Worm (Caenorhabditis elegans) whole organism, L4 larva: ENCODE data around the gene arp-6.

Experiments used
- D1046.2 ChIP-seq: fragments of 200-800 bp; sonication (Bioruptor generic); IDR thresholded peaks from 2 replicates; pipeline ENCODE4 v1.3.6; 2022; ENCODE audit warnings: missing genetic modification characterization, missing compliant biosample characterization
- F10B5.3 ChIP-seq: sonication (generic microtip); optimal IDR thresholded peaks from 2 replicates; lab custom pipeline; 2016; ENCODE audit warnings: mild to moderate bottlenecking, missing genetic modification characterization, missing compliant biosample characterization
- F44E2.7 ChIP-seq: fragments of 200-800 bp; sonication (Bioruptor generic); IDR thresholded peaks from 2 replicates; pipeline ENCODE4 v2.1.2; 2022; ENCODE audit warnings: missing genetic modification characterization, missing compliant biosample characterization
- R02D3.7 ChIP-seq: fragments of 150-350 bp; sonication (generic microtip); optimal IDR thresholded peaks from 3 replicates; lab custom pipeline; 2014; ENCODE audit warnings: missing biosample characterization, missing genetic modification characterization
- Y75B8A.6 ChIP-seq: fragments of 200-800 bp; sonication (Bioruptor generic); IDR thresholded peaks from 2 replicates; pipeline ENCODE4 v1.3.6; 2022; ENCODE audit warnings: missing genetic modification reagents, missing genetic modification characterization, missing compliant biosample characterization
- ZK337.2 ChIP-seq: fragments of 200-800 bp; sonication (Bioruptor generic); IDR thresholded peaks from 2 replicates; pipeline ENCODE4 v1.3.6; 2022; ENCODE audit warnings: missing genetic modification reagents, missing genetic modification characterization, missing compliant biosample characterization
- aha-1 ChIP-seq: fragments of 150-350 bp; peaks from one replicate; lab custom pipeline; 2014; ENCODE audit warnings: missing biosample characterization, missing genetic modification characterization
- attf-4 ChIP-seq: sonication (generic microtip); optimal IDR thresholded peaks from 3 replicates; lab custom pipeline; 2017; ENCODE audit warnings: missing biosample characterization, missing genetic modification characterization
- ceh-32 ChIP-seq: sonication (generic microtip); optimal IDR thresholded peaks from 2 replicates; lab custom pipeline; 2016; ENCODE audit warnings: mild to moderate bottlenecking, missing genetic modification characterization, missing compliant biosample characterization; ENCODE audit not compliant: poor library complexity
- ceh-62 ChIP-seq: sonication (generic microtip); optimal IDR thresholded peaks from 2 replicates; lab custom pipeline; 2017; ENCODE audit warnings: missing biosample characterization, missing genetic modification characterization
- ces-1 ChIP-seq: fragments of 150-350 bp; sonication (generic microtip); optimal IDR thresholded peaks from 4 replicates; lab custom pipeline; 2014; ENCODE audit warnings: missing biosample characterization, missing genetic modification reagents, missing genetic modification characterization
- cey-2 ChIP-seq: sonication (generic microtip); optimal IDR thresholded peaks from 3 replicates; lab custom pipeline; 2017; ENCODE audit warnings: missing genetic modification characterization, mild to moderate bottlenecking, missing compliant biosample characterization, antibody characterized with exemption, borderline replicate concordance; ENCODE audit not compliant: insufficient read depth
- ctbp-1 ChIP-seq: fragments of 200-800 bp; sonication (Bioruptor generic); IDR thresholded peaks from 2 replicates; pipeline ENCODE4 v1.3.6; 2022; ENCODE audit warnings: missing genetic modification reagents, missing genetic modification characterization, missing compliant biosample characterization
- daf-19 ChIP-seq: fragments of 200-800 bp; sonication (Bioruptor generic); conservative IDR thresholded peaks from 2 replicates; pipeline ENCODE4 v1.3.6; 2022; ENCODE audit warnings: missing genetic modification characterization, missing compliant biosample characterization
- daf-8 ChIP-seq: fragments of 200-800 bp; sonication (Bioruptor generic); IDR thresholded peaks from 2 replicates; pipeline ENCODE4 v1.3.6; 2022; ENCODE audit warnings: missing genetic modification characterization, missing compliant biosample characterization
- dmd-6 ChIP-seq: fragments of 200-800 bp; sonication (Bioruptor generic); IDR thresholded peaks from 2 replicates; pipeline ENCODE4 v1.3.6; 2022; ENCODE audit warnings: missing genetic modification reagents, missing genetic modification characterization, missing compliant biosample characterization
- dmd-9 ChIP-seq: fragments of 200-800 bp; sonication (Bioruptor generic); IDR thresholded peaks from 2 replicates; pipeline ENCODE4 v1.3.6; 2022; ENCODE audit warnings: missing genetic modification reagents, missing genetic modification characterization, missing compliant biosample characterization
- dpl-1 ChIP-seq: fragments of 150-350 bp; optimal IDR thresholded peaks from 2 replicates; lab custom pipeline; 2014; ENCODE audit warnings: missing biosample characterization, missing genetic modification reagents, missing genetic modification characterization
- duxl-1 ChIP-seq: sonication (generic microtip); optimal IDR thresholded peaks from 2 replicates; lab custom pipeline; 2016; ENCODE audit warnings: mild to moderate bottlenecking, missing genetic modification characterization, moderate library complexity, missing compliant biosample characterization; ENCODE audit not compliant: poor library complexity
- hif-1 ChIP-seq, 2 experiments: sonication (generic microtip); optimal IDR thresholded peaks; 2 replicates each; lab custom pipeline; 2016 to 2017; ENCODE audit warnings: missing compliant biosample characterization in 2 of 2, missing genetic modification characterization in 2 of 2, missing genetic modification reagents in 2 of 2, missing genotype in 2 of 2, mild to moderate bottlenecking in 1 of 2
- hlh-11 ChIP-seq: fragments of 200-800 bp; sonication (Bioruptor generic); optimal IDR thresholded peaks from 2 replicates; lab custom pipeline; 2018; ENCODE audit warnings: mild to moderate bottlenecking, missing genetic modification characterization, missing compliant biosample characterization
- hmg-1.1 ChIP-seq: fragments of 200-800 bp; sonication (Bioruptor generic); IDR thresholded peaks from 2 replicates; pipeline ENCODE4 v1.3.6; 2022; ENCODE audit warnings: missing genetic modification reagents, missing genetic modification characterization, missing compliant biosample characterization
- lin-1 ChIP-seq: fragments of 200-800 bp; sonication (Bioruptor generic); IDR thresholded peaks from 2 replicates; pipeline ENCODE4 v1.3.6; 2022; ENCODE audit warnings: missing genetic modification reagents, missing genetic modification characterization, missing compliant biosample characterization
- lin-13 ChIP-seq: fragments of 150-350 bp; optimal IDR thresholded peaks from 2 replicates; lab custom pipeline; 2014; ENCODE audit warnings: missing biosample characterization, missing genetic modification reagents, missing genetic modification characterization
- lin-15B ChIP-seq: fragments of 150-350 bp; sonication (generic microtip); optimal IDR thresholded peaks from 3 replicates; lab custom pipeline; 2014; ENCODE audit warnings: missing biosample characterization, missing genetic modification characterization
- lin-29 ChIP-seq: fragments of 200-800 bp; sonication (Bioruptor generic); IDR thresholded peaks from 2 replicates; pipeline ENCODE4 v1.3.6; 2022; ENCODE audit warnings: missing genetic modification reagents, missing genetic modification characterization, missing compliant biosample characterization
- lin-38 ChIP-seq: fragments of 200-800 bp; sonication (Bioruptor generic); IDR thresholded peaks from 2 replicates; pipeline ENCODE4 v1.3.6; 2022; ENCODE audit warnings: missing genetic modification reagents, missing genetic modification characterization, missing compliant biosample characterization
- madf-9 ChIP-seq: fragments of 200-800 bp; sonication (Bioruptor generic); conservative IDR thresholded peaks from 2 replicates; pipeline ENCODE4 v1.3.6; 2022; ENCODE audit warnings: missing genetic modification reagents, missing genetic modification characterization, missing compliant biosample characterization
- mdt-29 ChIP-seq: fragments of 200-800 bp; sonication (Bioruptor generic); IDR thresholded peaks from 2 replicates; pipeline ENCODE4 v1.3.6; 2022; ENCODE audit warnings: missing genetic modification reagents, missing genetic modification characterization, missing compliant biosample characterization
- mes-2 ChIP-seq: sonication (generic microtip); optimal IDR thresholded peaks from 2 replicates; lab custom pipeline; 2016; ENCODE audit warnings: missing genotype, mild to moderate bottlenecking, missing genetic modification characterization, missing compliant biosample characterization; ENCODE audit not compliant: poor library complexity, severe bottlenecking
- mxl-2 ChIP-seq: fragments of 200-800 bp; sonication (Bioruptor generic); conservative IDR thresholded peaks from 2 replicates; pipeline ENCODE4 v1.3.6; 2022; ENCODE audit warnings: missing genetic modification reagents, missing genetic modification characterization, missing compliant biosample characterization
- mxl-3 ChIP-seq: fragments of 200-800 bp; sonication (Bioruptor generic); optimal IDR thresholded peaks from 2 replicates; lab custom pipeline; 2018; ENCODE audit warnings: mild to moderate bottlenecking, missing genetic modification characterization, missing compliant biosample characterization
- nhr-102 ChIP-seq: sonication (generic microtip); optimal IDR thresholded peaks from 2 replicates; lab custom pipeline; 2016; ENCODE audit warnings: mild to moderate bottlenecking, missing genetic modification characterization, moderate library complexity, missing compliant biosample characterization
- nhr-111 ChIP-seq: fragments of 200-800 bp; sonication (Bioruptor generic); optimal IDR thresholded peaks from 2 replicates; lab custom pipeline; 2018; ENCODE audit warnings: mild to moderate bottlenecking, missing genetic modification characterization, missing compliant biosample characterization
- nhr-28 ChIP-seq: fragments of 150-350 bp; optimal IDR thresholded peaks from 2 replicates; lab custom pipeline; 2014; ENCODE audit warnings: missing biosample characterization, missing genetic modification characterization
- nhr-41 ChIP-seq: fragments of 200-800 bp; sonication (Bioruptor generic); IDR thresholded peaks from 2 replicates; pipeline ENCODE4 v1.3.6; 2022; ENCODE audit warnings: missing genetic modification reagents, missing genetic modification characterization, missing compliant biosample characterization
- nhr-48 ChIP-seq: sonication (generic microtip); optimal IDR thresholded peaks from 2 replicates; lab custom pipeline; 2016; ENCODE audit warnings: mild to moderate bottlenecking, missing genetic modification characterization, missing compliant biosample characterization
- nhr-76 ChIP-seq: fragments of 150-350 bp; optimal IDR thresholded peaks from 2 replicates; lab custom pipeline; 2014; ENCODE audit warnings: missing biosample characterization, missing genetic modification characterization
- nhr-77 ChIP-seq: fragments of 150-350 bp; optimal IDR thresholded peaks from 2 replicates; lab custom pipeline; 2014; ENCODE audit warnings: missing biosample characterization, missing genetic modification characterization
- pqm-1 ChIP-seq: sonication (generic microtip); optimal IDR thresholded peaks from 2 replicates; lab custom pipeline; 2017; ENCODE audit warnings: missing biosample characterization, missing genetic modification characterization
- saeg-2 ChIP-seq: fragments of 200-800 bp; sonication (Bioruptor generic); IDR thresholded peaks from 2 replicates; pipeline ENCODE4 v1.3.6; 2022; ENCODE audit warnings: missing genetic modification reagents, missing genetic modification characterization, missing compliant biosample characterization
- set-16 ChIP-seq: fragments of 200-800 bp; sonication (Bioruptor generic); IDR thresholded peaks from 2 replicates; pipeline ENCODE4 v1.3.6; 2022; ENCODE audit warnings: missing genetic modification reagents, missing genetic modification characterization, missing compliant biosample characterization
- skn-1 ChIP-seq: fragments of 150-350 bp; optimal IDR thresholded peaks from 2 replicates; lab custom pipeline; 2014; ENCODE audit warnings: missing biosample characterization, missing genetic modification characterization
- snpc-4 ChIP-seq: fragments of 150-350 bp; optimal IDR thresholded peaks from 2 replicates; lab custom pipeline; 2014; ENCODE audit warnings: missing biosample characterization, missing genetic modification characterization
- spr-3 ChIP-seq: fragments of 200-800 bp; sonication (Bioruptor generic); optimal IDR thresholded peaks from 2 replicates; lab custom pipeline; 2018; ENCODE audit warnings: mild to moderate bottlenecking, missing genetic modification characterization, missing compliant biosample characterization
- tag-97 ChIP-seq: fragments of 200-800 bp; sonication (Bioruptor generic); IDR thresholded peaks from 2 replicates; pipeline ENCODE4 v1.3.6; 2022; ENCODE audit warnings: missing genetic modification characterization, missing compliant biosample characterization
- unc-39 ChIP-seq: sonication (generic microtip); optimal IDR thresholded peaks from 2 replicates; lab custom pipeline; 2017; ENCODE audit warnings: missing biosample characterization, missing genetic modification characterization
- unc-62 ChIP-seq, 3 experiments: fragments of 150-350 bp in 1 of 3; sonication (generic microtip); optimal IDR thresholded peaks in 2 of 3; peaks in 1 of 3; 1 replicate in 1 of 3; 2 replicates in 2 of 3; lab custom pipeline; 2014 to 2017; ENCODE audit warnings: missing biosample characterization in 3 of 3, missing genetic modification characterization in 3 of 3, missing genetic modification reagents in 3 of 3, missing genotype in 1 of 3
- vab-7 ChIP-seq: fragments of 200-800 bp; sonication (Bioruptor generic); IDR thresholded peaks from 2 replicates; pipeline ENCODE4 v1.3.6; 2022; ENCODE audit warnings: missing genetic modification reagents, missing genetic modification characterization, missing compliant biosample characterization
- zag-1 ChIP-seq: fragments of 150-350 bp; optimal IDR thresholded peaks from 2 replicates; lab custom pipeline; 2014; ENCODE audit warnings: missing biosample characterization, missing genetic modification characterization
- zip-11 ChIP-seq: fragments of 200-800 bp; sonication (Bioruptor generic); IDR thresholded peaks from 2 replicates; pipeline ENCODE4 v1.3.6; 2022; ENCODE audit warnings: missing genetic modification characterization, missing compliant biosample characterization
- zip-2 ChIP-seq: fragments of 150-350 bp; optimal IDR thresholded peaks from 2 replicates; lab custom pipeline; 2014; ENCODE audit warnings: missing biosample characterization, missing genetic modification characterization

Gene arp-6

ce11 chrII:8001428-8001827 is 35.7 kb downstream of the arp-6 start (continued):
- TF ChIP-seq ctbp-1 = no peak
- no peak for TF ChIP-seq zag-1 (tag; lab: Kevin White, UChicago)
- no peak for TF ChIP-seq nhr-102 (tag; lab: Kevin White, UChicago)
- TF ChIP-seq madf-9 (GFP tag; lab: Robert Waterston, UW) = no peak
- no peak for TF ChIP-seq duxl-1 (tag; lab: Kevin White, UChicago)
- no peak for TF ChIP-seq skn-1 (tag; lab: Kevin White, UChicago)
- no peak for TF ChIP-seq saeg-2 (GFP tag; lab: Robert Waterston, UW)
- TF ChIP-seq hmg-1.1 (GFP tag; lab: Robert Waterston, UW) = no peak
- TF ChIP-seq nhr-41 (GFP tag; lab: Robert Waterston, UW) = no peak
- no peak for TF ChIP-seq ZK337.2 (GFP tag; lab: Robert Waterston, UW)
- no peak for TF ChIP-seq Y75B8A.6 (GFP tag; lab: Robert Waterston, UW)
- TF ChIP-seq mxl-2 (GFP tag; lab: Robert Waterston, UW) = no peak
- no peak for TF ChIP-seq daf-19
- no peak for TF ChIP-seq lin-15B (tag; lab: Kevin White, UChicago)
- TF ChIP-seq dmd-9 (GFP tag; lab: Robert Waterston, UW) = no peak
- TF ChIP-seq pqm-1 = peak; percentile 68
- no peak for TF ChIP-seq aha-1 (tag; lab: Kevin White, UChicago)
- TF ChIP-seq lin-13 (GFP tag; lab: Kevin White, UChicago) = no peak
- no peak for TF ChIP-seq zip-11 (GFP tag; lab: Robert Waterston, UW)
- TF ChIP-seq hlh-11 (tag; lab: Kevin White, UChicago) = peak; percentile 81
- TF ChIP-seq daf-8 = no peak
- no peak for TF ChIP-seq nhr-76 (tag; lab: Kevin White, UChicago)
- TF ChIP-seq unc-62 (GFP tag; optimal IDR thresholded peaks at IDR 0.05 in 1 of 2; lab: Kevin White, UChicago) = no peak
- TF ChIP-seq unc-62 (tag; optimal IDR thresholded peaks at IDR 0.05; lab: Kevin White, UChicago) = no peak
- TF ChIP-seq lin-29 (GFP tag; lab: Robert Waterston, UW) = no peak
- peak; percentile 48 for TF ChIP-seq nhr-28 (tag; lab: Kevin White, UChicago)
- TF ChIP-seq F44E2.7 = no peak
- no peak for TF ChIP-seq zip-2 (tag; lab: Kevin White, UChicago)
- no peak for TF ChIP-seq set-16 (GFP tag; lab: Robert Waterston, UW)
- TF ChIP-seq tag-97 (GFP tag; lab: Robert Waterston, UW) = no peak
- TF ChIP-seq dmd-6 (GFP tag; lab: Robert Waterston, UW) = peak; percentile 88
- TF ChIP-seq nhr-77 (tag; lab: Kevin White, UChicago) = no peak
- no peak for TF ChIP-seq lin-38 (GFP tag; lab: Robert Waterston, UW)
- no peak for TF ChIP-seq unc-39
- no peak for TF ChIP-seq attf-4 (tag; lab: Kevin White, UChicago)
- TF ChIP-seq F10B5.3 = no peak
- TF ChIP-seq hif-1 (tag; optimal IDR thresholded peaks at IDR 0.05; lab: Kevin White, UChicago) = no peak
- no peak for TF ChIP-seq mes-2 (tag; lab: Kevin White, UChicago)
- no peak for TF ChIP-seq D1046.2
- no peak for TF ChIP-seq vab-7
- TF ChIP-seq ces-1 (GFP tag; lab: Kevin White, UChicago) = no peak
- no peak for TF ChIP-seq nhr-111 (GFP tag; lab: Kevin White, UChicago)
- no peak for TF ChIP-seq snpc-4 (tag; lab: Kevin White, UChicago)
- TF ChIP-seq cey-2 (tag; lab: Kevin White, UChicago) = no peak
- no peak for TF ChIP-seq mdt-29
- no peak for TF ChIP-seq dpl-1 (GFP tag; lab: Kevin White, UChicago)
- no peak for TF ChIP-seq R02D3.7 (tag; lab: Kevin White, UChicago)
- peak; percentile 49 for TF ChIP-seq nhr-48 (tag; lab: Kevin White, UChicago)
- no peak for TF ChIP-seq lin-1 (GFP tag; lab: Robert Waterston, UW)
- no peak for TF ChIP-seq ceh-62 (tag; lab: Kevin White, UChicago)
- no peak for TF ChIP-seq ceh-32
- TF ChIP-seq mxl-3 (GFP tag; lab: Kevin White, UChicago) = no peak
- no peak for TF ChIP-seq spr-3 (GFP tag; lab: Kevin White, UChicago)
